Worm (Caenorhabditis elegans): ENCODE measurements around the gene scyl-1.

DNA sequence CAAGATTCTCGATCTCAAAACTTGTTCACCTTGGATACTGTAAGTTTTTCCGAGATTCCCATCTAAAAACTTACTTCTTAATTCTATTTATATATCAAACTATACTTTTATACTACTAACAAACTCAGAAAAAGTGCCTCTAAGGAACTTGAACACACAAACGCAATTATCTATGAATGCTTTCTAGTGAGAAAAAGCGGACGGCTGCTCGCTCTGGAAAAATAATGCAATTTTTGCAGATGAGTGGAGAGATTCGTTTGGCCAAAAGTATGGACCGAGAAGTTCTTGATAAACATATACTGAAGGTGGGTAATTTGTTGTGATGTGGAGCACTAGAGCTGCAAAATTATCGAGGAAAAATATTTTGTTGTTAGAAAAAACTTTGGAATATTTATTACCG, 21.5 kb downstream of the scyl-1 start:
- no peak for TF ChIP-seq scrt-1 (GFP tag; IDR thresholded peaks at IDR 0.05)
- no peak for TF ChIP-seq tbx-37 (GFP tag; conservative IDR thresholded peaks at IDR 0.05)
- TF ChIP-seq ceh-36 (tag; optimal IDR thresholded peaks at IDR 0.05): no peak
- no peak for TF ChIP-seq ama-1 (optimal IDR thresholded peaks at IDR 0.05)
- no peak for TF ChIP-seq flt-1 (GFP tag; IDR thresholded peaks at IDR 0.05)
- TF ChIP-seq pes-1 (GFP tag; IDR thresholded peaks at IDR 0.05): no peak
- no peak for TF ChIP-seq hmbx-1 (tag; optimal IDR thresholded peaks at IDR 0.05)
- no peak for TF ChIP-seq hmg-4 (GFP tag; optimal IDR thresholded peaks at IDR 0.05)
- TF ChIP-seq ets-7 (tag; optimal IDR thresholded peaks at IDR 0.05): no peak
- no peak for TF ChIP-seq tbx-11 (GFP tag; IDR thresholded peaks at IDR 0.05)
- TF ChIP-seq tra-4 (tag; optimal IDR thresholded peaks at IDR 0.05): no peak
- no peak for TF ChIP-seq ceh-13 (GFP tag; optimal IDR thresholded peaks at IDR 0.05)
- no peak for TF ChIP-seq sea-1 (GFP tag; conservative IDR thresholded peaks at IDR 0.05)
- TF ChIP-seq aly-1 (tag; optimal IDR thresholded peaks at IDR 0.05): no peak
